Worm (Caenorhabditis elegans) whole organism, L1 larva: Measurements from ENCODE around the gene ptr-1.
A peak's percentile ranks its signal among the peaks of the same experiment; 100 is the strongest.

Experiments
- C04F5.9 ChIP-seq: sonication (generic microtip); optimal IDR thresholded peaks from 2 replicates; lab custom pipeline; 2016; ENCODE audit warnings: missing genetic modification characterization, missing compliant biosample characterization
- C16A3.4 ChIP-seq: fragments of 150-350 bp; optimal IDR thresholded peaks from 2 replicates; lab custom pipeline; 2014; ENCODE audit warnings: missing biosample characterization, missing genetic modification characterization
- C34B4.2 ChIP-seq: sonication (generic microtip); optimal IDR thresholded peaks from 2 replicates; lab custom pipeline; 2017; ENCODE audit warnings: mild to moderate bottlenecking, missing genetic modification characterization, missing compliant biosample characterization
- aha-1 ChIP-seq: fragments of 150-350 bp; optimal IDR thresholded peaks from 2 replicates; lab custom pipeline; 2014; ENCODE audit warnings: missing biosample characterization, missing genetic modification characterization
- aly-2 ChIP-seq: fragments of 150-350 bp; optimal IDR thresholded peaks from 2 replicates; lab custom pipeline; 2014; ENCODE audit warnings: missing biosample characterization, missing genetic modification characterization
- ama-1 ChIP-seq: fragments of 150-350 bp; optimal IDR thresholded peaks from 2 replicates; lab custom pipeline; 2014
- blmp-1 ChIP-seq: fragments of 150-350 bp; optimal IDR thresholded peaks from 2 replicates; lab custom pipeline; 2014; ENCODE audit warnings: missing biosample characterization, missing genetic modification characterization
- ceh-63 ChIP-seq: fragments of 200-800 bp; sonication (Bioruptor generic); optimal IDR thresholded peaks from 2 replicates; lab custom pipeline; 2018; ENCODE audit warnings: mild to moderate bottlenecking, missing genetic modification characterization, missing compliant biosample characterization
- ceh-8 ChIP-seq: fragments of 200-800 bp; sonication (Bioruptor generic); optimal IDR thresholded peaks from 2 replicates; lab custom pipeline; 2018; ENCODE audit warnings: mild to moderate bottlenecking, missing genetic modification characterization, moderate library complexity, missing compliant biosample characterization
- ceh-82 ChIP-seq, 3 experiments: fragments of 150-350 bp in 1 of 3; sonication (generic microtip) in 2 of 3; optimal IDR thresholded peaks; 2 replicates each; lab custom pipeline; 2014 to 2017; ENCODE audit warnings: missing biosample characterization in 3 of 3, missing genetic modification characterization in 3 of 3
- ceh-88 ChIP-seq: fragments of 200-800 bp; sonication (Bioruptor generic); IDR thresholded peaks from 2 replicates; pipeline ENCODE4 v1.3.6; 2022; ENCODE audit warnings: missing genetic modification characterization, missing compliant biosample characterization
- dpl-1 ChIP-seq, 3 experiments: fragments of 150-350 bp in 2 of 3; sonication (generic microtip) in 1 of 3; optimal IDR thresholded peaks; 2 replicates each; lab custom pipeline; 2014 to 2017; ENCODE audit warnings: missing biosample characterization in 3 of 3, missing genetic modification characterization in 3 of 3, missing genetic modification reagents in 3 of 3
- efl-1 ChIP-seq, 4 experiments: fragments of 150-350 bp; optimal IDR thresholded peaks in 3 of 4; peaks in 1 of 4; 1 replicate in 1 of 4; 2 replicates in 3 of 4; lab custom pipeline; 2014; ENCODE audit warnings: missing biosample characterization in 2 of 4, missing genetic modification characterization in 2 of 4, missing genetic modification reagents in 2 of 4
- efl-3 ChIP-seq: fragments of 200-800 bp; sonication (Bioruptor generic); optimal IDR thresholded peaks from 2 replicates; lab custom pipeline; 2018; ENCODE audit warnings: mild to moderate bottlenecking, missing genetic modification characterization, missing compliant biosample characterization
- elt-2 ChIP-seq: sonication (generic microtip); optimal IDR thresholded peaks from 2 replicates; lab custom pipeline; 2016; ENCODE audit warnings: missing genetic modification characterization, mild to moderate bottlenecking, inconsistent platforms, missing compliant biosample characterization, missing genetic modification reagents
- elt-3 ChIP-seq, 6 experiments: fragments of 150-350 bp in 1 of 6; sonication (generic microtip); optimal IDR thresholded peaks; 2 replicates each; lab custom pipeline; 2017 to 2018; ENCODE audit warnings: missing biosample characterization in 6 of 6, missing genetic modification characterization in 6 of 6, inconsistent platforms in 1 of 6
- ets-5 ChIP-seq: fragments of 200-800 bp; sonication (Bioruptor generic); IDR thresholded peaks from 2 replicates; pipeline ENCODE4 v1.3.6; 2022; ENCODE audit warnings: missing genetic modification characterization, missing compliant biosample characterization
- fkh-10 ChIP-seq: sonication (generic microtip); optimal IDR thresholded peaks from 2 replicates; lab custom pipeline; 2017; ENCODE audit warnings: missing biosample characterization, missing genetic modification reagents, missing genetic modification characterization
- fkh-8 ChIP-seq: sonication (generic microtip); optimal IDR thresholded peaks from 2 replicates; lab custom pipeline; 2016; ENCODE audit warnings: mild to moderate bottlenecking, missing genetic modification characterization, missing compliant biosample characterization
- hpl-2 ChIP-seq: fragments of 150-350 bp; optimal IDR thresholded peaks from 2 replicates; lab custom pipeline; 2014; ENCODE audit warnings: missing biosample characterization, missing genetic modification reagents, missing genetic modification characterization
- lin-14 ChIP-seq: fragments of 200-800 bp; sonication (Bioruptor generic); optimal IDR thresholded peaks from 2 replicates; lab custom pipeline; 2018; ENCODE audit warnings: mild to moderate bottlenecking, missing genetic modification characterization, moderate library complexity, missing compliant biosample characterization
- lin-39 ChIP-seq: fragments of 150-350 bp; optimal IDR thresholded peaks from 2 replicates; lab custom pipeline; 2014; ENCODE audit warnings: missing biosample characterization, missing genetic modification reagents, missing genetic modification characterization
- mab-9 ChIP-seq: fragments of 200-800 bp; sonication (Bioruptor generic); IDR thresholded peaks from 2 replicates; pipeline ENCODE4 v1.3.6; 2022; ENCODE audit warnings: missing genetic modification reagents, missing genetic modification characterization, missing compliant biosample characterization
- mef-2 ChIP-seq: fragments of 150-350 bp; optimal IDR thresholded peaks from 2 replicates; lab custom pipeline; 2014; ENCODE audit warnings: missing biosample characterization, missing genetic modification characterization
- nhr-12 ChIP-seq: sonication (generic microtip); optimal IDR thresholded peaks from 2 replicates; lab custom pipeline; 2017; ENCODE audit warnings: missing biosample characterization, missing genetic modification characterization
- nhr-20 ChIP-seq: sonication (generic microtip); optimal IDR thresholded peaks from 2 replicates; lab custom pipeline; 2016; ENCODE audit warnings: mild to moderate bottlenecking, missing genetic modification characterization, missing compliant biosample characterization
- nhr-237 ChIP-seq: fragments of 150-350 bp; optimal IDR thresholded peaks from 2 replicates; lab custom pipeline; 2014; ENCODE audit warnings: missing biosample characterization, missing genetic modification characterization
- nhr-47 ChIP-seq: sonication (generic microtip); optimal IDR thresholded peaks from 2 replicates; lab custom pipeline; 2016; ENCODE audit warnings: mild to moderate bottlenecking, missing genetic modification characterization, moderate library complexity, missing compliant biosample characterization
- nhr-71 ChIP-seq: sonication (generic microtip); optimal IDR thresholded peaks from 2 replicates; lab custom pipeline; 2016; ENCODE audit warnings: mild to moderate bottlenecking, missing genetic modification characterization, moderate library complexity, missing compliant biosample characterization
- nhr-85 ChIP-seq: sonication (generic microtip); peaks from one replicate; lab custom pipeline; 2016; ENCODE audit warnings: missing genetic modification characterization, inconsistent platforms, missing compliant biosample characterization
- nhr-90 ChIP-seq: sonication (generic microtip); optimal IDR thresholded peaks from 2 replicates; lab custom pipeline; 2016; ENCODE audit warnings: mild to moderate bottlenecking, missing genetic modification characterization, missing compliant biosample characterization; ENCODE audit not compliant: poor library complexity
- pag-3 ChIP-seq: sonication (generic microtip); optimal IDR thresholded peaks from 2 replicates; lab custom pipeline; 2017; ENCODE audit warnings: missing genetic modification characterization, mild to moderate bottlenecking, missing compliant biosample characterization, antibody characterized with exemption, borderline replicate concordance; ENCODE audit not compliant: insufficient read depth
- pqm-1 ChIP-seq: sonication (generic microtip); optimal IDR thresholded peaks from 3 replicates; lab custom pipeline; 2017; ENCODE audit warnings: missing biosample characterization, missing genetic modification characterization
- skn-1 ChIP-seq: fragments of 150-350 bp; optimal IDR thresholded peaks from 2 replicates; lab custom pipeline; 2014; ENCODE audit warnings: missing biosample characterization, missing genetic modification characterization
- sup-37 ChIP-seq: fragments of 200-800 bp; sonication (Bioruptor generic); optimal IDR thresholded peaks from 2 replicates; lab custom pipeline; 2018; ENCODE audit warnings: mild to moderate bottlenecking, missing genetic modification characterization, missing compliant biosample characterization
- tbx-2 ChIP-seq: sonication (generic microtip); optimal IDR thresholded peaks from 2 replicates; lab custom pipeline; 2016; ENCODE audit warnings: missing genetic modification characterization, missing compliant biosample characterization
- unc-130 ChIP-seq: fragments of 150-350 bp; optimal IDR thresholded peaks from 2 replicates; lab custom pipeline; 2017; ENCODE audit warnings: missing biosample characterization, missing genetic modification characterization, inconsistent platforms
- xbp-1 ChIP-seq: sonication (generic microtip); optimal IDR thresholded peaks from 2 replicates; lab custom pipeline; 2016; ENCODE audit warnings: missing genetic modification characterization, missing compliant biosample characterization
- ztf-4 ChIP-seq: fragments of 150-350 bp; optimal IDR thresholded peaks from 2 replicates; lab custom pipeline; 2014; ENCODE audit warnings: missing biosample characterization, missing genetic modification characterization

Gene ptr-1

ce11 chrV:9159146-9159717, 22.3 kb downstream of the ptr-1 start:
- peak; percentile 59 for TF ChIP-seq nhr-85
- TF ChIP-seq nhr-90 (tag; lab: Kevin White, UChicago) = peak; percentile 7
- TF ChIP-seq aly-2 (tag; lab: Kevin White, UChicago) = peak; percentile 60
- peak; percentile 25 for TF ChIP-seq nhr-71 (tag; lab: Kevin White, UChicago)

ce11 chrV:9157597-9157996, 23.9 kb downstream of the ptr-1 start:
- TF ChIP-seq lin-14 (GFP tag; lab: Kevin White, UChicago) (peak; percentile 39), ets-5 (GFP tag; lab: Robert Waterston, UW) (no peak), nhr-12 (tag; lab: Kevin White, UChicago) (no peak), ceh-88 (GFP tag; lab: Robert Waterston, UW) (no peak), nhr-47 (peak; percentile 41), fkh-8 (tag; lab: Kevin White, UChicago) (peak; percentile 24), lin-39 (tag; lab: Kevin White, UChicago) (no peak), nhr-71 (tag; lab: Kevin White, UChicago) (peak; percentile 36), fkh-10 (GFP tag; lab: Kevin White, UChicago) (peak; percentile 96)

ce11 chrV:9156679-9157078, 24.8 kb downstream of the ptr-1 start, which contains the start of gene B0222.15:
B0222.15 (minus strand) TSS chrV:9156779.
- TF ChIP-seq pqm-1 (no peak), C16A3.4 (tag; lab: Kevin White, UChicago) (no peak), C34B4.2 (tag; lab: Kevin White, UChicago) (no peak), aly-2 (tag; lab: Kevin White, UChicago) (no peak), blmp-1 (no peak), ama-1 (lab: Kevin White, UChicago) (no peak), C04F5.9 (tag; lab: Kevin White, UChicago) (no peak), xbp-1 (tag; lab: Kevin White, UChicago) (no peak), elt-2 (tag; lab: Kevin White, UChicago) (no peak), unc-130 (tag; lab: Kevin White, UChicago) (no peak), ceh-88 (GFP tag; lab: Robert Waterston, UW) (no peak), nhr-20 (tag; lab: Kevin White, UChicago) (no peak), aha-1 (tag; lab: Kevin White, UChicago) (no peak), ceh-8 (GFP tag; lab: Kevin White, UChicago) (no peak), elt-3 (tag; optimal IDR thresholded peaks at IDR 0.05; lab: Kevin White, UChicago) (no peak), hpl-2 (GFP tag; lab: Kevin White, UChicago) (no peak), nhr-12 (tag; lab: Kevin White, UChicago) (no peak), lin-39 (tag; lab: Kevin White, UChicago) (no peak), nhr-85 (no peak), efl-3 (GFP tag; lab: Kevin White, UChicago) (no peak)
- TF ChIP-seq, all 84 proteins: peak for 0

- TF ChIP-seq elt-3 (tag; optimal IDR thresholded peaks at IDR 0.05; lab: Kevin White, UChicago) (no peak), sup-37 (GFP tag; lab: Kevin White, UChicago) (no peak), ceh-63 (GFP tag; lab: Kevin White, UChicago) (no peak), ceh-82 (tag; optimal IDR thresholded peaks at IDR 0.05; lab: Kevin White, UChicago) (no peak), skn-1 (tag; lab: Kevin White, UChicago) (no peak), nhr-237 (tag; lab: Kevin White, UChicago) (no peak), ztf-4 (tag; lab: Kevin White, UChicago) (no peak), efl-3 (GFP tag; lab: Kevin White, UChicago) (no peak), unc-130 (tag; lab: Kevin White, UChicago) (no peak), dpl-1 (GFP tag; optimal IDR thresholded peaks at IDR 0.05; lab: Kevin White, UChicago) (no peak), tbx-2 (no peak), pag-3 (tag; lab: Kevin White, UChicago) (no peak), mab-9 (GFP tag; lab: Robert Waterston, UW) (no peak), mef-2 (tag; lab: Kevin White, UChicago) (no peak), efl-1 (optimal IDR thresholded peaks at IDR 0.05; lab: Kevin White, UChicago) (no peak), efl-1 (GFP tag; optimal IDR thresholded peaks at IDR 0.05 in 1 of 2; lab: Kevin White, UChicago) (no peak), elt-2 (tag; lab: Kevin White, UChicago) (no peak), fkh-8 (tag; lab: Kevin White, UChicago) (no peak)
These were observed 25.9 kb downstream of the ptr-1 start for ce11 chrV:9155616-9156015.
